Worm (Caenorhabditis elegans) whole organism, L1 larva: ENCODE results near the gene gst-44.

ENCODE experiments used
- aha-1 ChIP-seq: fragments of 150-350 bp; optimal IDR thresholded peaks from 2 replicates; lab custom pipeline; 2014; ENCODE audit warnings: missing biosample characterization, missing genetic modification characterization
- alr-1 ChIP-seq: fragments of 200-800 bp; sonication (Bioruptor generic); optimal IDR thresholded peaks from 2 replicates; lab custom pipeline; 2018; ENCODE audit warnings: borderline replicate concordance, mild to moderate bottlenecking, missing genetic modification characterization, missing compliant biosample characterization
- ama-1 ChIP-seq: fragments of 150-350 bp; optimal IDR thresholded peaks from 2 replicates; lab custom pipeline; 2014
- ceh-63 ChIP-seq: fragments of 200-800 bp; sonication (Bioruptor generic); optimal IDR thresholded peaks from 2 replicates; lab custom pipeline; 2018; ENCODE audit warnings: mild to moderate bottlenecking, missing genetic modification characterization, missing compliant biosample characterization
- ceh-82 ChIP-seq, 3 experiments: fragments of 150-350 bp in 1 of 3; sonication (generic microtip) in 2 of 3; optimal IDR thresholded peaks; 2 replicates each; lab custom pipeline; 2014 to 2017; ENCODE audit warnings: missing biosample characterization in 3 of 3, missing genetic modification characterization in 3 of 3
- dpl-1 ChIP-seq, 3 experiments: fragments of 150-350 bp in 2 of 3; sonication (generic microtip) in 1 of 3; optimal IDR thresholded peaks; 2 replicates each; lab custom pipeline; 2014 to 2017; ENCODE audit warnings: missing biosample characterization in 3 of 3, missing genetic modification characterization in 3 of 3, missing genetic modification reagents in 3 of 3
- efl-1 ChIP-seq, 4 experiments: fragments of 150-350 bp; optimal IDR thresholded peaks in 3 of 4; peaks in 1 of 4; 1 replicate in 1 of 4; 2 replicates in 3 of 4; lab custom pipeline; 2014; ENCODE audit warnings: missing biosample characterization in 2 of 4, missing genetic modification characterization in 2 of 4, missing genetic modification reagents in 2 of 4
- egl-27 ChIP-seq, 2 experiments: fragments of 150-350 bp in 1 of 2; sonication (generic microtip); optimal IDR thresholded peaks; 3 replicates each; lab custom pipeline; 2017 to 2018; ENCODE audit warnings: missing biosample characterization in 2 of 2, missing genetic modification characterization in 2 of 2, missing genetic modification reagents in 2 of 2
- elt-2 ChIP-seq: sonication (generic microtip); optimal IDR thresholded peaks from 2 replicates; lab custom pipeline; 2016; ENCODE audit warnings: missing genetic modification characterization, mild to moderate bottlenecking, inconsistent platforms, missing compliant biosample characterization, missing genetic modification reagents
- elt-3 ChIP-seq, 6 experiments: fragments of 150-350 bp in 1 of 6; sonication (generic microtip); optimal IDR thresholded peaks; 2 replicates each; lab custom pipeline; 2017 to 2018; ENCODE audit warnings: missing biosample characterization in 6 of 6, missing genetic modification characterization in 6 of 6, inconsistent platforms in 1 of 6
- ets-5 ChIP-seq: fragments of 200-800 bp; sonication (Bioruptor generic); IDR thresholded peaks from 2 replicates; pipeline ENCODE4 v1.3.6; 2022; ENCODE audit warnings: missing genetic modification characterization, missing compliant biosample characterization
- fkh-4 ChIP-seq: sonication (generic microtip); optimal IDR thresholded peaks from 2 replicates; lab custom pipeline; 2016; ENCODE audit warnings: missing compliant biosample characterization, missing genetic modification characterization, borderline replicate concordance
- hlh-17 ChIP-seq: fragments of 200-800 bp; sonication (Bioruptor generic); optimal IDR thresholded peaks from 2 replicates; lab custom pipeline; 2018; ENCODE audit warnings: missing genetic modification characterization, mild to moderate bottlenecking, missing compliant biosample characterization, moderate library complexity, borderline replicate concordance
- jun-1 ChIP-seq: fragments of 150-350 bp; optimal IDR thresholded peaks from 2 replicates; lab custom pipeline; 2014; ENCODE audit warnings: missing biosample characterization, missing genetic modification reagents, missing genetic modification characterization
- lin-35 ChIP-seq, 2 experiments: fragments of 150-350 bp; optimal IDR thresholded peaks; 2 replicates each; lab custom pipeline; 2014; ENCODE audit warnings: missing biosample characterization in 2 of 2, missing genetic modification characterization in 2 of 2, missing genetic modification reagents in 2 of 2
- lir-3 ChIP-seq: sonication (generic microtip); optimal IDR thresholded peaks from 2 replicates; lab custom pipeline; 2016; ENCODE audit warnings: mild to moderate bottlenecking, missing genetic modification characterization, moderate library complexity, missing compliant biosample characterization; ENCODE audit not compliant: poor library complexity
- lsy-2 ChIP-seq, 2 experiments: fragments of 150-350 bp; optimal IDR thresholded peaks; 2 replicates each; lab custom pipeline; 2014; ENCODE audit warnings: missing biosample characterization in 2 of 2, missing genetic modification characterization in 2 of 2
- mab-9 ChIP-seq: fragments of 200-800 bp; sonication (Bioruptor generic); IDR thresholded peaks from 2 replicates; pipeline ENCODE4 v1.3.6; 2022; ENCODE audit warnings: missing genetic modification reagents, missing genetic modification characterization, missing compliant biosample characterization
- nhr-11 ChIP-seq: fragments of 150-350 bp; optimal IDR thresholded peaks from 2 replicates; lab custom pipeline; 2014; ENCODE audit warnings: missing biosample characterization, missing genetic modification characterization
- nhr-12 ChIP-seq: sonication (generic microtip); optimal IDR thresholded peaks from 2 replicates; lab custom pipeline; 2017; ENCODE audit warnings: missing biosample characterization, missing genetic modification characterization
- nhr-20 ChIP-seq: sonication (generic microtip); optimal IDR thresholded peaks from 2 replicates; lab custom pipeline; 2016; ENCODE audit warnings: mild to moderate bottlenecking, missing genetic modification characterization, missing compliant biosample characterization
- nhr-237 ChIP-seq: fragments of 150-350 bp; optimal IDR thresholded peaks from 2 replicates; lab custom pipeline; 2014; ENCODE audit warnings: missing biosample characterization, missing genetic modification characterization
- nhr-28 ChIP-seq: fragments of 150-350 bp; optimal IDR thresholded peaks from 2 replicates; lab custom pipeline; 2014; ENCODE audit warnings: missing biosample characterization, missing genetic modification characterization
- nhr-47 ChIP-seq: sonication (generic microtip); optimal IDR thresholded peaks from 2 replicates; lab custom pipeline; 2016; ENCODE audit warnings: mild to moderate bottlenecking, missing genetic modification characterization, moderate library complexity, missing compliant biosample characterization
- nhr-71 ChIP-seq: sonication (generic microtip); optimal IDR thresholded peaks from 2 replicates; lab custom pipeline; 2016; ENCODE audit warnings: mild to moderate bottlenecking, missing genetic modification characterization, moderate library complexity, missing compliant biosample characterization
- nhr-84 ChIP-seq: sonication (generic microtip); optimal IDR thresholded peaks from 2 replicates; lab custom pipeline; 2017; ENCODE audit warnings: missing biosample characterization, missing genetic modification characterization
- nhr-85 ChIP-seq: sonication (generic microtip); peaks from one replicate; lab custom pipeline; 2016; ENCODE audit warnings: missing genetic modification characterization, inconsistent platforms, missing compliant biosample characterization
- nhr-90 ChIP-seq: sonication (generic microtip); optimal IDR thresholded peaks from 2 replicates; lab custom pipeline; 2016; ENCODE audit warnings: mild to moderate bottlenecking, missing genetic modification characterization, missing compliant biosample characterization; ENCODE audit not compliant: poor library complexity
- pqm-1 ChIP-seq: sonication (generic microtip); optimal IDR thresholded peaks from 3 replicates; lab custom pipeline; 2017; ENCODE audit warnings: missing biosample characterization, missing genetic modification characterization
- skn-1 ChIP-seq: fragments of 150-350 bp; optimal IDR thresholded peaks from 2 replicates; lab custom pipeline; 2014; ENCODE audit warnings: missing biosample characterization, missing genetic modification characterization
- snpc-4 ChIP-seq: fragments of 150-350 bp; optimal IDR thresholded peaks from 2 replicates; lab custom pipeline; 2014; ENCODE audit warnings: missing biosample characterization, missing genetic modification characterization
- snu-23 ChIP-seq: sonication (generic microtip); optimal IDR thresholded peaks from 2 replicates; lab custom pipeline; 2016; ENCODE audit warnings: missing genetic modification characterization, missing compliant biosample characterization
- sptf-1 ChIP-seq: fragments of 150-350 bp; optimal IDR thresholded peaks from 2 replicates; lab custom pipeline; 2014; ENCODE audit warnings: missing biosample characterization, missing genetic modification characterization
- sup-37 ChIP-seq: fragments of 200-800 bp; sonication (Bioruptor generic); optimal IDR thresholded peaks from 2 replicates; lab custom pipeline; 2018; ENCODE audit warnings: mild to moderate bottlenecking, missing genetic modification characterization, missing compliant biosample characterization
- swsn-7 ChIP-seq: sonication (generic microtip); optimal IDR thresholded peaks from 2 replicates; lab custom pipeline; 2016; ENCODE audit warnings: missing genetic modification characterization, missing compliant biosample characterization
- unc-130 ChIP-seq: fragments of 150-350 bp; optimal IDR thresholded peaks from 2 replicates; lab custom pipeline; 2017; ENCODE audit warnings: missing biosample characterization, missing genetic modification characterization, inconsistent platforms
- vab-15 ChIP-seq: sonication (generic microtip); optimal IDR thresholded peaks from 2 replicates; lab custom pipeline; 2017; ENCODE audit warnings: missing genotype, mild to moderate bottlenecking, missing genetic modification characterization, missing compliant biosample characterization
- zag-1 ChIP-seq: fragments of 150-350 bp; optimal IDR thresholded peaks from 2 replicates; lab custom pipeline; 2014; ENCODE audit warnings: missing biosample characterization, missing genetic modification characterization
- zip-4 ChIP-seq: fragments of 200-800 bp; sonication (Bioruptor generic); optimal IDR thresholded peaks from 2 replicates; lab custom pipeline; 2018; ENCODE audit warnings: mild to moderate bottlenecking, missing genetic modification characterization, moderate library complexity, missing compliant biosample characterization
- ztf-11 ChIP-seq, 2 experiments: sonication (generic microtip); optimal IDR thresholded peaks; 2 replicates each; lab custom pipeline; 2016 to 2017; ENCODE audit warnings: missing genetic modification characterization in 2 of 2, missing biosample characterization in 1 of 2, missing compliant biosample characterization in 1 of 2

The gst-44 gene

DNA sequence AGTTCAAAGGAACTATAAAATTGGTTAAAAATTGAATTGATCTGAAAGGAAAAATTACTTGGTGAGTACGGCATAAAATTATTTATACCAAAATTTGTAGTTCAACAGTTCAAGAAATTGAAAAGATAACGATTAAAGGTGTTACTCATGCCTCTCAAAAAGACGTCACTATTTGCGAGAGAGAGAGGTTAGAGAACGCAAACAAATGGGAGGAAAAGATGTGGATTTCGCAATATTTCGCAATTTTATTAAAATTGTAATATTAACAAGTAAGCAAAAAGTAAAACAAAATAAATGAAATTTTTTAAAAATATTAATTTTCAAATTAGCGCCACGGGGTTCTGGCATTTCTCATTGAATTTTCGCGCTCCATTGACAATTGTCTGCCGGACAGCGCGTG is 4.4 kb downstream of the gst-44 start, which contains the start of gene F13A7.11:
F13A7.11 (minus strand) TSS at position 174 of the 400 bp plus-strand sequence.
- peak; percentile 81 for TF ChIP-seq skn-1
- peak in 1 of 2 experiments; percentile 1 for TF ChIP-seq lin-35 (GFP tag; optimal IDR thresholded peaks at IDR 0.05; lab: Kevin White, UChicago)
- no peak for TF ChIP-seq lir-3 (tag; lab: Kevin White, UChicago)
- peak; percentile 99 for TF ChIP-seq zip-4 (GFP tag; lab: Kevin White, UChicago)
- TF ChIP-seq swsn-7 (tag; lab: Kevin White, UChicago): no peak
- TF ChIP-seq nhr-85: peak; percentile 66
- TF ChIP-seq fkh-4 (tag; lab: Kevin White, UChicago): no peak
- TF ChIP-seq aha-1 (tag; lab: Kevin White, UChicago): no peak
- TF ChIP-seq efl-1 (optimal IDR thresholded peaks at IDR 0.05; lab: Kevin White, UChicago): peak; percentile 7 to 25
- peak; percentile 10 to 82 for TF ChIP-seq efl-1 (GFP tag; optimal IDR thresholded peaks at IDR 0.05 in 1 of 2; lab: Kevin White, UChicago)
- TF ChIP-seq nhr-47 (tag; lab: Kevin White, UChicago): peak; percentile 17
- peak in 2 of 3 experiments; percentile 4 to 17 for TF ChIP-seq dpl-1 (GFP tag; optimal IDR thresholded peaks at IDR 0.05; lab: Kevin White, UChicago)
- peak; percentile 19 for TF ChIP-seq nhr-90 (tag; lab: Kevin White, UChicago)
- TF ChIP-seq ceh-82 (tag; optimal IDR thresholded peaks at IDR 0.05; lab: Kevin White, UChicago): peak in 1 of 3 experiments; percentile 16
- peak; percentile 46 for TF ChIP-seq elt-2 (tag; lab: Kevin White, UChicago)
- peak; percentile 40 for TF ChIP-seq nhr-71 (tag; lab: Kevin White, UChicago)
- peak in 1 of 6 experiments; percentile 28 for TF ChIP-seq elt-3 (tag; optimal IDR thresholded peaks at IDR 0.05; lab: Kevin White, UChicago)

- TF ChIP-seq ama-1 (lab: Kevin White, UChicago) (no peak), egl-27 (tag; optimal IDR thresholded peaks at IDR 0.05; lab: Kevin White, UChicago) (no peak), snpc-4 (tag; lab: Kevin White, UChicago) (no peak), dpl-1 (GFP tag; optimal IDR thresholded peaks at IDR 0.05; lab: Kevin White, UChicago) (no peak), zag-1 (tag; lab: Kevin White, UChicago) (no peak), ceh-82 (tag; optimal IDR thresholded peaks at IDR 0.05; lab: Kevin White, UChicago) (no peak), nhr-84 (no peak), ceh-63 (GFP tag; lab: Kevin White, UChicago) (no peak), ets-5 (GFP tag; lab: Robert Waterston, UW) (no peak), nhr-28 (tag; lab: Kevin White, UChicago) (no peak), pqm-1 (tag; lab: Kevin White, UChicago) (no peak), ztf-11 (tag; optimal IDR thresholded peaks at IDR 0.05; lab: Kevin White, UChicago) (no peak), snu-23 (GFP tag; lab: Kevin White, UChicago) (no peak), nhr-85 (no peak), nhr-12 (tag; lab: Kevin White, UChicago) (no peak), lsy-2 (tag; optimal IDR thresholded peaks at IDR 0.05; lab: Kevin White, UChicago) (no peak), unc-130 (tag; lab: Kevin White, UChicago) (no peak)
Observed at ce11 chrV:16395739-16396138, 5.0 kb downstream of the gst-44 start, which contains the start of gene F13A7.12. Gene F13A7.12, plus strand, starts transcription at chrV:16396039.

- TF ChIP-seq nhr-237 (tag; lab: Kevin White, UChicago): no peak
- no peak for TF ChIP-seq nhr-11 (tag; lab: Kevin White, UChicago)
- no peak for TF ChIP-seq jun-1
- no peak for TF ChIP-seq vab-15 (tag; lab: Kevin White, UChicago)
- no peak for TF ChIP-seq sptf-1 (tag; lab: Kevin White, UChicago)
- no peak for TF ChIP-seq mab-9 (GFP tag; lab: Robert Waterston, UW)
- TF ChIP-seq sup-37: no peak
- TF ChIP-seq alr-1 (tag; lab: Kevin White, UChicago): no peak
- no peak for TF ChIP-seq nhr-85
- TF ChIP-seq lin-35 (GFP tag; optimal IDR thresholded peaks at IDR 0.05; lab: Kevin White, UChicago): no peak
- no peak for TF ChIP-seq efl-1 (optimal IDR thresholded peaks at IDR 0.05; lab: Kevin White, UChicago)
- TF ChIP-seq efl-1 (GFP tag; optimal IDR thresholded peaks at IDR 0.05 in 1 of 2; lab: Kevin White, UChicago): no peak
- no peak for TF ChIP-seq hlh-17
- no peak for TF ChIP-seq elt-2 (tag; lab: Kevin White, UChicago)
- TF ChIP-seq nhr-20: no peak
- no peak for TF ChIP-seq ama-1 (lab: Kevin White, UChicago)
- TF ChIP-seq ets-5 (GFP tag; lab: Robert Waterston, UW): no peak
- no peak for TF ChIP-seq lir-3 (tag; lab: Kevin White, UChicago)
Observed at ce11 chrV:16399388-16399787, 8.7 kb downstream of the gst-44 start, which contains the start of gene sre-36. Gene sre-36, plus strand, starts transcription at chrV:16399688.
